Worm (Caenorhabditis elegans) whole organism, young adult: ENCODE measurements around the gene tbx-11.

Source experiments
- F22D6.2 ChIP-seq: sonication (generic microtip); optimal IDR thresholded peaks from 2 replicates; lab custom pipeline; 2016; ENCODE audit warnings: mild to moderate bottlenecking, missing genetic modification characterization, missing compliant biosample characterization
- aptf-2 ChIP-seq: fragments of 200-800 bp; sonication (Bioruptor generic); conservative IDR thresholded peaks from 2 replicates; pipeline ENCODE4 v1.3.6; 2022; ENCODE audit warnings: missing genetic modification reagents, missing genetic modification characterization, missing compliant biosample characterization
- nfya-1 ChIP-seq: sonication (generic microtip); optimal IDR thresholded peaks from 2 replicates; lab custom pipeline; 2017; ENCODE audit warnings: antibody characterized with exemption, missing compliant biosample characterization, missing genetic modification characterization, borderline replicate concordance; ENCODE audit not compliant: insufficient read depth

ce11 chrIII:6078917-6079316 is 32.1 kb upstream of the tbx-11 start:
- TF ChIP-seq aptf-2 (no peak), F22D6.2 (tag; lab: Kevin White, UChicago) (no peak), nfya-1 (tag; lab: Kevin White, UChicago) (no peak)
